Worm (Caenorhabditis elegans) whole organism, late embryonic: ENCODE data around the gene F52G3.1.

Experiments
- ceh-2 ChIP-seq: sonication (generic microtip); optimal IDR thresholded peaks from 2 replicates; lab custom pipeline; 2016; ENCODE audit warnings: missing genotype, missing genetic modification characterization, missing compliant biosample characterization
- ceh-22 ChIP-seq: sonication (generic microtip); optimal IDR thresholded peaks from 2 replicates; lab custom pipeline; 2017; ENCODE audit warnings: missing biosample characterization, missing genetic modification characterization
- ceh-48 ChIP-seq: sonication (generic microtip); optimal IDR thresholded peaks from 2 replicates; lab custom pipeline; 2016; ENCODE audit warnings: missing genetic modification characterization, inconsistent platforms, missing compliant biosample characterization
- che-1 ChIP-seq: sonication (generic microtip); optimal IDR thresholded peaks from 2 replicates; lab custom pipeline; 2016; ENCODE audit warnings: mild to moderate bottlenecking, missing genetic modification characterization, missing compliant biosample characterization

DNA sequence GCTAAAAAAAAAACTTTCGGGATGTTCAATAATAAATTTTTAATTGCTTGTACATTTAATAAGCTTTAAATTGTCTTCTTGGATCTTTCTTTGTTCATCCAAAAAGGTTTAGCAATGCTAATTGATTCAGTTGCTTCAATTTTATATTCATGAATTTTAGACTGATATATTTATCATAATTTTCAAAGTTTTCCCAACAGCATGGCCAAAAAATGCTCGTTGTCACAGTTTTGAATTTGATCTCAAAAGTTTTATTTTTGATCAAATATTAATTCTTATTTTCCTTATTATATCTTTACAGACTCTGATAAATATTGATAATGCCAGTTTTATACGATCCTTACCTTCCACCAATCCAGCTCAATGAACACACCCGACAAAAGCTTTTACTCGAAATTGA, 42.1 kb upstream of the F52G3.1 start, which contains the start of gene fbxb-114:
- TF ChIP-seq ceh-2: no peak
- no peak for TF ChIP-seq ceh-48 (tag; lab: Kevin White, UChicago)
- TF ChIP-seq che-1: no peak
- TF ChIP-seq ceh-22 (tag; lab: Kevin White, UChicago): no peak
